Worm (Caenorhabditis elegans) whole organism, L1 larva: ENCODE data around the gene F26G1.10.

Source experiments
- lin-13 ChIP-seq: fragments of 150-350 bp; optimal IDR thresholded peaks from 2 replicates; lab custom pipeline; 2014; ENCODE audit warnings: missing biosample characterization, missing genetic modification reagents, missing genetic modification characterization
- lin-39 ChIP-seq: fragments of 150-350 bp; optimal IDR thresholded peaks from 2 replicates; lab custom pipeline; 2014; ENCODE audit warnings: missing biosample characterization, missing genetic modification reagents, missing genetic modification characterization
- nhr-76 ChIP-seq: sonication (generic microtip); optimal IDR thresholded peaks from 2 replicates; lab custom pipeline; 2017; ENCODE audit warnings: missing biosample characterization, missing genetic modification characterization

DNA sequence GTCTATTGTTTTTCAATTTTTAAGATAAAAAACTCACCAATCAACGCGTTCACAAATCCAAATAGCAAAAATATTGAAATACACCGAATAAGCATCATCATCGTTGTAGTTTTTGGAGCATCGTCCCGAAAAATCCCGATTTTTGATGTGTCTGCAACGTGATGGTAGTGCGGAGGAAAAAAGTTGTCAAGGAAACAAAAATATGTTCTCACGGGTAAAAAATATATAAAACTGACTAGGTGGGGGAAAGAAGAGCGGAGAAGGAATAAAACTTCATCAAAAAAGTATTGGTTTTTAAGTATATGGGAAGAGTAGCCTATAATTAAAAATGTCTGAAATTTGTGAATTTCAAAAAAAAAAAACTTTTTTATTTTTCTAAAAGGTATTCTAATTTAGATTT, 37.8 kb downstream of the F26G1.10 start, which contains the start of gene rig-6:
- TF ChIP-seq lin-13 (GFP tag; lab: Kevin White, UChicago) (no peak), lin-39 (no peak), nhr-76 (no peak)
